Worm (Caenorhabditis elegans): ENCODE data around the gene mig-6.

- TF ChIP-seq jun-1 (tag; optimal IDR thresholded peaks at IDR 0.05), result no peak
- TF ChIP-seq nhr-11 (tag; optimal IDR thresholded peaks at IDR 0.05), result no peak
- no peak for TF ChIP-seq aha-1 (tag)
- TF ChIP-seq daf-16 (GFP tag; optimal IDR thresholded peaks at IDR 0.05), result no peak
- peak; percentile 67 for TF ChIP-seq daf-16 (tag; optimal IDR thresholded peaks at IDR 0.05)
- no peak for TF ChIP-seq rbr-2 (tag; optimal IDR thresholded peaks at IDR 0.05)
- no peak for TF ChIP-seq ceh-20 (GFP tag; IDR thresholded peaks at IDR 0.05)
- TF ChIP-seq mep-1 (tag; optimal IDR thresholded peaks at IDR 0.05), result no peak
- no peak for TF ChIP-seq unc-39 (tag; optimal IDR thresholded peaks at IDR 0.05)
- peak; percentile 41; the same call in 1 of the 2 replicates for TF ChIP-seq pha-4 (GFP tag; IDR thresholded peaks at IDR 0.05)
- TF ChIP-seq pha-4 (tag; optimal IDR thresholded peaks at IDR 0.05), result no peak
- no peak for TF ChIP-seq daf-19 (GFP tag; conservative IDR thresholded peaks at IDR 0.05)
- TF ChIP-seq nhr-111 (GFP tag; optimal IDR thresholded peaks at IDR 0.05), result no peak
- TF ChIP-seq zag-1 (tag; optimal IDR thresholded peaks at IDR 0.05), result no peak
- TF ChIP-seq unc-62 (GFP tag; optimal IDR thresholded peaks at IDR 0.05 in 1 of 2), result no peak
- TF ChIP-seq unc-62 (tag; optimal IDR thresholded peaks at IDR 0.05), result no peak
These were observed 40.4 kb upstream of the mig-6 start for ce11 chrV:7786639-7787038.
